Worm (Caenorhabditis elegans) whole organism, L1 larva: ENCODE results near the gene T28H10.2.
A peak's percentile ranks its signal among the peaks of the same experiment; 100 is the strongest.

Experiments
- C04F5.9 ChIP-seq: sonication (generic microtip); optimal IDR thresholded peaks from 2 replicates; lab custom pipeline; 2016; ENCODE audit warnings: missing genetic modification characterization, missing compliant biosample characterization
- C16A3.4 ChIP-seq: fragments of 150-350 bp; optimal IDR thresholded peaks from 2 replicates; lab custom pipeline; 2014; ENCODE audit warnings: missing biosample characterization, missing genetic modification characterization
- aha-1 ChIP-seq: fragments of 150-350 bp; optimal IDR thresholded peaks from 2 replicates; lab custom pipeline; 2014; ENCODE audit warnings: missing biosample characterization, missing genetic modification characterization
- aly-2 ChIP-seq: fragments of 150-350 bp; optimal IDR thresholded peaks from 2 replicates; lab custom pipeline; 2014; ENCODE audit warnings: missing biosample characterization, missing genetic modification characterization
- blmp-1 ChIP-seq: fragments of 150-350 bp; optimal IDR thresholded peaks from 2 replicates; lab custom pipeline; 2014; ENCODE audit warnings: missing biosample characterization, missing genetic modification characterization
- ceh-63 ChIP-seq: fragments of 200-800 bp; sonication (Bioruptor generic); optimal IDR thresholded peaks from 2 replicates; lab custom pipeline; 2018; ENCODE audit warnings: mild to moderate bottlenecking, missing genetic modification characterization, missing compliant biosample characterization
- efl-3 ChIP-seq: fragments of 200-800 bp; sonication (Bioruptor generic); optimal IDR thresholded peaks from 2 replicates; lab custom pipeline; 2018; ENCODE audit warnings: mild to moderate bottlenecking, missing genetic modification characterization, missing compliant biosample characterization
- egl-13 ChIP-seq: sonication (generic microtip); optimal IDR thresholded peaks from 2 replicates; lab custom pipeline; 2016; ENCODE audit warnings: missing genotype, missing genetic modification reagents, missing genetic modification characterization, missing compliant biosample characterization
- egl-27 ChIP-seq, 2 experiments: fragments of 150-350 bp in 1 of 2; sonication (generic microtip); optimal IDR thresholded peaks; 3 replicates each; lab custom pipeline; 2017 to 2018; ENCODE audit warnings: missing biosample characterization in 2 of 2, missing genetic modification characterization in 2 of 2, missing genetic modification reagents in 2 of 2
- elt-2 ChIP-seq: sonication (generic microtip); optimal IDR thresholded peaks from 2 replicates; lab custom pipeline; 2016; ENCODE audit warnings: missing genetic modification characterization, mild to moderate bottlenecking, inconsistent platforms, missing compliant biosample characterization, missing genetic modification reagents
- elt-3 ChIP-seq, 6 experiments: fragments of 150-350 bp in 1 of 6; sonication (generic microtip); optimal IDR thresholded peaks; 2 replicates each; lab custom pipeline; 2017 to 2018; ENCODE audit warnings: missing biosample characterization in 6 of 6, missing genetic modification characterization in 6 of 6, inconsistent platforms in 1 of 6
- fkh-10 ChIP-seq: sonication (generic microtip); optimal IDR thresholded peaks from 2 replicates; lab custom pipeline; 2017; ENCODE audit warnings: missing biosample characterization, missing genetic modification reagents, missing genetic modification characterization
- fkh-4 ChIP-seq: sonication (generic microtip); optimal IDR thresholded peaks from 2 replicates; lab custom pipeline; 2016; ENCODE audit warnings: missing compliant biosample characterization, missing genetic modification characterization, borderline replicate concordance
- grh-1 ChIP-seq: fragments of 200-800 bp; sonication (Bioruptor generic); IDR thresholded peaks from 2 replicates; pipeline ENCODE4 v1.3.6; 2022; ENCODE audit warnings: missing genetic modification reagents, missing genetic modification characterization, missing compliant biosample characterization
- hlh-4 ChIP-seq: sonication (generic microtip); optimal IDR thresholded peaks from 2 replicates; lab custom pipeline; 2016; ENCODE audit warnings: mild to moderate bottlenecking, missing genetic modification characterization, missing compliant biosample characterization
- hpl-2 ChIP-seq: fragments of 150-350 bp; optimal IDR thresholded peaks from 2 replicates; lab custom pipeline; 2014; ENCODE audit warnings: missing biosample characterization, missing genetic modification reagents, missing genetic modification characterization
- jun-1 ChIP-seq: fragments of 150-350 bp; optimal IDR thresholded peaks from 2 replicates; lab custom pipeline; 2014; ENCODE audit warnings: missing biosample characterization, missing genetic modification reagents, missing genetic modification characterization
- lin-14 ChIP-seq: fragments of 200-800 bp; sonication (Bioruptor generic); optimal IDR thresholded peaks from 2 replicates; lab custom pipeline; 2018; ENCODE audit warnings: mild to moderate bottlenecking, missing genetic modification characterization, moderate library complexity, missing compliant biosample characterization
- lin-35 ChIP-seq, 2 experiments: fragments of 150-350 bp; optimal IDR thresholded peaks; 2 replicates each; lab custom pipeline; 2014; ENCODE audit warnings: missing biosample characterization in 2 of 2, missing genetic modification characterization in 2 of 2, missing genetic modification reagents in 2 of 2
- lin-39 ChIP-seq: fragments of 150-350 bp; optimal IDR thresholded peaks from 2 replicates; lab custom pipeline; 2014; ENCODE audit warnings: missing biosample characterization, missing genetic modification reagents, missing genetic modification characterization
- lir-3 ChIP-seq: sonication (generic microtip); optimal IDR thresholded peaks from 2 replicates; lab custom pipeline; 2016; ENCODE audit warnings: mild to moderate bottlenecking, missing genetic modification characterization, moderate library complexity, missing compliant biosample characterization; ENCODE audit not compliant: poor library complexity
- lsy-2 ChIP-seq, 2 experiments: fragments of 150-350 bp; optimal IDR thresholded peaks; 2 replicates each; lab custom pipeline; 2014; ENCODE audit warnings: missing biosample characterization in 2 of 2, missing genetic modification characterization in 2 of 2
- mab-9 ChIP-seq: fragments of 200-800 bp; sonication (Bioruptor generic); IDR thresholded peaks from 2 replicates; pipeline ENCODE4 v1.3.6; 2022; ENCODE audit warnings: missing genetic modification reagents, missing genetic modification characterization, missing compliant biosample characterization
- nhr-11 ChIP-seq: fragments of 150-350 bp; optimal IDR thresholded peaks from 2 replicates; lab custom pipeline; 2014; ENCODE audit warnings: missing biosample characterization, missing genetic modification characterization
- nhr-19 ChIP-seq: fragments of 200-800 bp; sonication (Bioruptor generic); conservative IDR thresholded peaks from 2 replicates; pipeline ENCODE4 v1.3.6; 2022; ENCODE audit warnings: missing genetic modification characterization, missing compliant biosample characterization
- nhr-20 ChIP-seq: sonication (generic microtip); optimal IDR thresholded peaks from 2 replicates; lab custom pipeline; 2016; ENCODE audit warnings: mild to moderate bottlenecking, missing genetic modification characterization, missing compliant biosample characterization
- nhr-71 ChIP-seq: sonication (generic microtip); optimal IDR thresholded peaks from 2 replicates; lab custom pipeline; 2016; ENCODE audit warnings: mild to moderate bottlenecking, missing genetic modification characterization, moderate library complexity, missing compliant biosample characterization
- nhr-77 ChIP-seq: fragments of 150-350 bp; optimal IDR thresholded peaks from 2 replicates; lab custom pipeline; 2014; ENCODE audit warnings: missing biosample characterization, missing genetic modification characterization
- nhr-84 ChIP-seq: sonication (generic microtip); optimal IDR thresholded peaks from 2 replicates; lab custom pipeline; 2017; ENCODE audit warnings: missing biosample characterization, missing genetic modification characterization
- nhr-85 ChIP-seq: sonication (generic microtip); peaks from one replicate; lab custom pipeline; 2016; ENCODE audit warnings: missing genetic modification characterization, inconsistent platforms, missing compliant biosample characterization
- nhr-90 ChIP-seq: sonication (generic microtip); optimal IDR thresholded peaks from 2 replicates; lab custom pipeline; 2016; ENCODE audit warnings: mild to moderate bottlenecking, missing genetic modification characterization, missing compliant biosample characterization; ENCODE audit not compliant: poor library complexity
- pag-3 ChIP-seq: sonication (generic microtip); optimal IDR thresholded peaks from 2 replicates; lab custom pipeline; 2017; ENCODE audit warnings: missing genetic modification characterization, mild to moderate bottlenecking, missing compliant biosample characterization, antibody characterized with exemption, borderline replicate concordance; ENCODE audit not compliant: insufficient read depth
- snu-23 ChIP-seq: sonication (generic microtip); optimal IDR thresholded peaks from 2 replicates; lab custom pipeline; 2016; ENCODE audit warnings: missing genetic modification characterization, missing compliant biosample characterization
- sox-4 ChIP-seq: sonication (generic microtip); optimal IDR thresholded peaks from 2 replicates; lab custom pipeline; 2016; ENCODE audit warnings: missing genetic modification characterization, missing compliant biosample characterization
- sptf-1 ChIP-seq: fragments of 150-350 bp; optimal IDR thresholded peaks from 2 replicates; lab custom pipeline; 2014; ENCODE audit warnings: missing biosample characterization, missing genetic modification characterization
- tbx-2 ChIP-seq: sonication (generic microtip); optimal IDR thresholded peaks from 2 replicates; lab custom pipeline; 2016; ENCODE audit warnings: missing genetic modification characterization, missing compliant biosample characterization
- unc-130 ChIP-seq: fragments of 150-350 bp; optimal IDR thresholded peaks from 2 replicates; lab custom pipeline; 2017; ENCODE audit warnings: missing biosample characterization, missing genetic modification characterization, inconsistent platforms
- unc-86 ChIP-seq: sonication (generic microtip); optimal IDR thresholded peaks from 2 replicates; lab custom pipeline; 2016; ENCODE audit warnings: missing genetic modification characterization, missing compliant biosample characterization
- unc-98 ChIP-seq: fragments of 200-800 bp; sonication (Bioruptor generic); IDR thresholded peaks from 2 replicates; pipeline ENCODE4 v1.3.6; 2022; ENCODE audit warnings: missing genetic modification characterization, missing compliant biosample characterization
- zip-4 ChIP-seq: fragments of 200-800 bp; sonication (Bioruptor generic); optimal IDR thresholded peaks from 2 replicates; lab custom pipeline; 2018; ENCODE audit warnings: mild to moderate bottlenecking, missing genetic modification characterization, moderate library complexity, missing compliant biosample characterization
- ztf-4 ChIP-seq: fragments of 150-350 bp; optimal IDR thresholded peaks from 2 replicates; lab custom pipeline; 2014; ENCODE audit warnings: missing biosample characterization, missing genetic modification characterization

Gene T28H10.2

ce11 chrV:12555872-12556271 lies 43.1 kb upstream of the T28H10.2 start:
- TF ChIP-seq mab-9 (GFP tag; lab: Robert Waterston, UW) (no peak), nhr-90 (tag; lab: Kevin White, UChicago) (peak; percentile 2), ceh-63 (no peak), lin-35 (GFP tag; optimal IDR thresholded peaks at IDR 0.05; lab: Kevin White, UChicago) (peak in 1 of 2 experiments; percentile 9), aly-2 (tag; lab: Kevin White, UChicago) (no peak), sox-4 (tag; lab: Kevin White, UChicago) (no peak), nhr-77 (no peak), lir-3 (tag; lab: Kevin White, UChicago) (no peak), blmp-1 (tag; lab: Kevin White, UChicago) (peak; percentile 80), unc-98 (GFP tag; lab: Robert Waterston, UW) (no peak), sptf-1 (tag; lab: Kevin White, UChicago) (no peak), nhr-19 (GFP tag; lab: Robert Waterston, UW) (peak; percentile 21), fkh-10 (GFP tag; lab: Kevin White, UChicago) (no peak), lin-39 (tag; lab: Kevin White, UChicago) (no peak), lin-14 (peak; percentile 38), C16A3.4 (tag; lab: Kevin White, UChicago) (no peak), hlh-4 (tag; lab: Kevin White, UChicago) (no peak), ztf-4 (no peak), zip-4 (GFP tag; lab: Kevin White, UChicago) (no peak), fkh-4 (tag; lab: Kevin White, UChicago) (no peak), nhr-11 (tag; lab: Kevin White, UChicago) (no peak), elt-3 (tag; optimal IDR thresholded peaks at IDR 0.05; lab: Kevin White, UChicago) (peak in 3 of 6 experiments; percentile 32 to 85 (median 59)), pag-3 (no peak), C04F5.9 (tag; lab: Kevin White, UChicago) (no peak), lsy-2 (tag; optimal IDR thresholded peaks at IDR 0.05; lab: Kevin White, UChicago) (peak in 1 of 2 experiments; percentile 25), unc-130 (tag; lab: Kevin White, UChicago) (peak; percentile 25), nhr-84 (tag; lab: Kevin White, UChicago) (no peak), efl-3 (GFP tag; lab: Kevin White, UChicago) (no peak), egl-13 (tag; lab: Kevin White, UChicago) (no peak), grh-1 (GFP tag; lab: Robert Waterston, UW) (0 out of 2 replicates have a peak, but pooled peaks have one; percentile 5), jun-1 (tag; lab: Kevin White, UChicago) (no peak), tbx-2 (tag; lab: Kevin White, UChicago) (peak; percentile 37), snu-23 (peak; percentile 30), hpl-2 (GFP tag; lab: Kevin White, UChicago) (no peak), nhr-71 (tag; lab: Kevin White, UChicago) (peak; percentile 59), aha-1 (no peak), elt-2 (tag; lab: Kevin White, UChicago) (no peak), nhr-85 (tag; lab: Kevin White, UChicago) (peak; percentile 84), unc-86 (tag; lab: Kevin White, UChicago) (no peak), nhr-20 (tag; lab: Kevin White, UChicago) (peak; percentile 42), egl-27 (tag; optimal IDR thresholded peaks at IDR 0.05; lab: Kevin White, UChicago) (no peak)
